Fruit fly (Drosophila melanogaster) whole organism, embryonic: ENCODE results near the gene Nle.

Source experiments
- Atf-2 ChIP-seq: fragments of 200-800 bp; sonication (Bioruptor generic); optimal IDR thresholded peaks from 2 replicates; lab custom pipeline; 2016; ENCODE audit warnings: missing biosample characterization, missing genetic modification characterization
- Atf3 ChIP-seq: fragments of 200-800 bp; sonication (Bioruptor generic); optimal IDR thresholded peaks from 3 replicates; lab custom pipeline; 2016; ENCODE audit warnings: missing biosample characterization, missing genetic modification characterization
- Blimp-1 ChIP-seq: fragments of 200-800 bp; sonication (Bioruptor generic); optimal IDR thresholded peaks from 3 replicates; lab custom pipeline; 2018; ENCODE audit warnings: missing biosample characterization, missing genetic modification characterization, mild to moderate bottlenecking, moderate library complexity, missing genetic modification reagents
- CG10431 ChIP-seq: fragments of 200-800 bp; sonication (Bioruptor generic); optimal IDR thresholded peaks from 3 replicates; lab custom pipeline; 2018; ENCODE audit warnings: missing biosample characterization, mild to moderate bottlenecking, missing genetic modification characterization
- CG11695 ChIP-seq: fragments of 200-800 bp; sonication (Bioruptor generic); IDR thresholded peaks from 3 replicates; pipeline ENCODE4 v1.3.6; 2022; ENCODE audit warnings: missing biosample characterization, missing genetic modification characterization
- CG1529 ChIP-seq: fragments of 200-800 bp; sonication (Bioruptor generic); optimal IDR thresholded peaks from 3 replicates; lab custom pipeline; 2018; ENCODE audit warnings: missing biosample characterization, missing genetic modification characterization
- CG15696 ChIP-seq: fragments of 200-800 bp; sonication (Bioruptor generic); optimal IDR thresholded peaks from 2 replicates; lab custom pipeline; 2019; ENCODE audit warnings: missing biosample characterization, mild to moderate bottlenecking, missing genetic modification characterization, moderate library complexity
- CG17359 ChIP-seq: fragments of 200-800 bp; sonication (Bioruptor generic); optimal IDR thresholded peaks from 3 replicates; lab custom pipeline; 2018; ENCODE audit warnings: missing biosample characterization, mild to moderate bottlenecking, missing genetic modification characterization, moderate library complexity
- CG18011 ChIP-seq: fragments of 200-800 bp; sonication (Bioruptor generic); optimal IDR thresholded peaks from 2 replicates; lab custom pipeline; 2017; ENCODE audit warnings: missing biosample characterization, missing genetic modification characterization, mild to moderate bottlenecking, moderate library complexity, missing genotype
- CG32772 ChIP-seq: fragments of 200-800 bp; sonication (Bioruptor generic); IDR thresholded peaks from 2 replicates; pipeline ENCODE4 v1.3.6; 2022; ENCODE audit warnings: missing biosample characterization, missing genetic modification characterization
- CG4617 ChIP-seq: fragments of 200-800 bp; sonication (Bioruptor generic); optimal IDR thresholded peaks from 3 replicates; lab custom pipeline; 2016; ENCODE audit warnings: missing biosample characterization, missing genetic modification characterization, borderline replicate concordance
- CG4854 ChIP-seq: fragments of 200-800 bp; sonication (Bioruptor generic); optimal IDR thresholded peaks from 2 replicates; lab custom pipeline; 2016; ENCODE audit warnings: missing biosample characterization, missing genetic modification characterization, inconsistent platforms
- CG5245 ChIP-seq: fragments of 200-800 bp; sonication (Bioruptor generic); optimal IDR thresholded peaks from 3 replicates; lab custom pipeline; 2016; ENCODE audit warnings: missing biosample characterization, missing genetic modification characterization
- CG5953 ChIP-seq: fragments of 200-800 bp; sonication (Bioruptor generic); IDR thresholded peaks from 2 replicates; pipeline ENCODE4 v1.3.6; 2022; ENCODE audit warnings: missing biosample characterization, missing genetic modification characterization
- CG6654 ChIP-seq: fragments of 200-800 bp; sonication (Bioruptor generic); optimal IDR thresholded peaks from 2 replicates; lab custom pipeline; 2017; ENCODE audit warnings: missing biosample characterization, mild to moderate bottlenecking, missing genetic modification characterization
- CG6813 ChIP-seq: fragments of 200-800 bp; sonication (Bioruptor generic); optimal IDR thresholded peaks from 2 replicates; lab custom pipeline; 2017; ENCODE audit warnings: missing biosample characterization, missing genetic modification characterization, mild to moderate bottlenecking, moderate library complexity, missing genetic modification reagents
- CG7786 ChIP-seq: fragments of 200-800 bp; sonication (Bioruptor generic); optimal IDR thresholded peaks from 2 replicates; lab custom pipeline; 2016; ENCODE audit warnings: missing biosample characterization, missing genetic modification characterization
- CG8290 ChIP-seq, 3 experiments: fragments of 200-800 bp; sonication (Bioruptor generic); optimal IDR thresholded peaks; 2 replicates each; lab custom pipeline; 2016 to 2019; ENCODE audit warnings: missing biosample characterization in 3 of 3, missing genetic modification characterization in 3 of 3, mild to moderate bottlenecking in 2 of 3, moderate library complexity in 1 of 3
- Dbx ChIP-seq: fragments of 200-800 bp; sonication (Bioruptor generic); IDR thresholded peaks from 3 replicates; pipeline ENCODE4 v1.3.6; 2022; ENCODE audit warnings: missing biosample characterization, missing genetic modification characterization
- Dip3 ChIP-seq: fragments of 200-800 bp; sonication (Bioruptor generic); optimal IDR thresholded peaks from 3 replicates; lab custom pipeline; 2016; ENCODE audit warnings: missing biosample characterization, missing genetic modification characterization
- Drgx ChIP-seq: fragments of 200-800 bp; sonication (Bioruptor generic); IDR thresholded peaks from 2 replicates; pipeline ENCODE4 v1.3.6; 2022; ENCODE audit warnings: missing biosample characterization, missing genetic modification characterization
- H2.0 ChIP-seq: fragments of 200-800 bp; sonication (Bioruptor generic); IDR thresholded peaks from 2 replicates; pipeline ENCODE4 v1.3.6; 2022; ENCODE audit warnings: missing biosample characterization, missing genetic modification characterization
- MBD-R2 ChIP-seq: fragments of 200-800 bp; sonication (Bioruptor generic); IDR thresholded peaks from 2 replicates; pipeline ENCODE4 v1.3.6; 2022; ENCODE audit warnings: missing biosample characterization, missing genetic modification characterization
- Pdp1 ChIP-seq, 2 experiments: fragments of 200-800 bp; sonication (Bioruptor generic); optimal IDR thresholded peaks; 3 replicates each; lab custom pipeline; 2016; ENCODE audit warnings: missing biosample characterization in 2 of 2, missing genetic modification characterization in 2 of 2, mild to moderate bottlenecking in 1 of 2, moderate library complexity in 1 of 2
- Sin3A ChIP-seq: fragments of >200 bp; optimal IDR thresholded peaks from 2 replicates; lab custom pipeline; 2018
- Spps ChIP-seq: fragments of 200-800 bp; sonication (Bioruptor generic); optimal IDR thresholded peaks from 2 replicates; lab custom pipeline; 2018; ENCODE audit warnings: missing biosample characterization, mild to moderate bottlenecking, missing genetic modification characterization
- Sry-β ChIP-seq: fragments of 200-800 bp; sonication (Bioruptor generic); optimal IDR thresholded peaks from 2 replicates; lab custom pipeline; 2018; ENCODE audit warnings: missing biosample characterization, mild to moderate bottlenecking, missing genetic modification characterization, moderate library complexity
- Trl ChIP-seq, 3 experiments: fragments of >200 bp in 2 of 3; fragments of 200-800 bp in 1 of 3; sonication (Bioruptor generic) in 1 of 3; optimal IDR thresholded peaks; 2 replicates in 1 of 3; 3 replicates in 2 of 3; lab custom pipeline; 2016 to 2017; ENCODE audit warnings: missing biosample characterization in 1 of 3, missing genetic modification characterization in 1 of 3
- abd-A ChIP-seq: fragments of 200-800 bp; sonication (Bioruptor generic); optimal IDR thresholded peaks from 3 replicates; lab custom pipeline; 2019; ENCODE audit warnings: missing biosample characterization, mild to moderate bottlenecking, missing genetic modification characterization, moderate library complexity
- al ChIP-seq: fragments of 200-800 bp; sonication (Bioruptor generic); IDR thresholded peaks from 2 replicates; pipeline ENCODE4 v1.3.6; 2022; ENCODE audit warnings: missing biosample characterization, missing genetic modification characterization
- ap ChIP-seq: fragments of 200-800 bp; sonication (Bioruptor generic); IDR thresholded peaks from 2 replicates; pipeline ENCODE4 v1.3.6; 2022; ENCODE audit warnings: missing biosample characterization, missing genetic modification characterization
- ato ChIP-seq: fragments of 200-800 bp; sonication (Bioruptor generic); IDR thresholded peaks from 2 replicates; pipeline ENCODE4 v1.3.6; 2022; ENCODE audit warnings: missing biosample characterization, missing genetic modification characterization; ENCODE audit not compliant: partially characterized antibody
- bbx ChIP-seq: fragments of 200-800 bp; sonication (Bioruptor generic); IDR thresholded peaks from 2 replicates; pipeline ENCODE4 v1.3.6; 2022; ENCODE audit warnings: missing biosample characterization, missing genetic modification characterization; ENCODE audit not compliant: partially characterized antibody
- bowl ChIP-seq: fragments of 200-800 bp; sonication (Bioruptor generic); IDR thresholded peaks from 2 replicates; pipeline ENCODE4 v1.3.6; 2022; ENCODE audit warnings: missing biosample characterization, missing genetic modification characterization
- da ChIP-seq: fragments of 200-800 bp; sonication (Bioruptor generic); optimal IDR thresholded peaks from 2 replicates; lab custom pipeline; 2016; ENCODE audit warnings: missing biosample characterization, missing genetic modification characterization
- ems ChIP-seq: fragments of 200-800 bp; sonication (Bioruptor generic); optimal IDR thresholded peaks from 3 replicates; lab custom pipeline; 2016; ENCODE audit warnings: missing biosample characterization, missing genetic modification characterization
- gsb ChIP-seq: fragments of 200-800 bp; sonication (Bioruptor generic); IDR thresholded peaks from 2 replicates; pipeline ENCODE4 v1.3.6; 2022; ENCODE audit warnings: missing biosample characterization, missing genetic modification characterization
- hkb ChIP-seq, 2 experiments: fragments of 200-800 bp in 1 of 2; fragments of >200 bp in 1 of 2; sonication (Bioruptor generic) in 1 of 2; IDR thresholded peaks in 1 of 2; optimal IDR thresholded peaks in 1 of 2; 2 replicates each; pipeline versions ENCODE4 v1.3.6 to Lab custom; 2017 to 2022; ENCODE audit warnings: missing biosample characterization in 1 of 2, missing genetic modification characterization in 1 of 2
- klu ChIP-seq: fragments of 200-800 bp; sonication (Bioruptor generic); IDR thresholded peaks from 2 replicates; pipeline ENCODE4 v1.3.6; 2022; ENCODE audit warnings: missing biosample characterization, missing genetic modification characterization
- luna ChIP-seq: fragments of 200-800 bp; sonication (Bioruptor generic); optimal IDR thresholded peaks from 2 replicates; lab custom pipeline; 2016; ENCODE audit warnings: missing biosample characterization, missing genetic modification characterization
- mirr ChIP-seq: fragments of 200-800 bp; sonication (Bioruptor generic); optimal IDR thresholded peaks from 3 replicates; lab custom pipeline; 2018; ENCODE audit warnings: missing biosample characterization, mild to moderate bottlenecking, missing genetic modification characterization
- pan ChIP-seq, 4 experiments: fragments of >200 bp in 3 of 4; fragments of 200-800 bp in 1 of 4; sonication (Bioruptor generic) in 1 of 4; optimal IDR thresholded peaks in 3 of 4; IDR thresholded peaks in 1 of 4; 2 replicates each; pipeline versions ENCODE4 v1.3.6 to Lab custom; 2017 to 2022; ENCODE audit warnings: missing biosample characterization in 2 of 4, missing genetic modification characterization in 2 of 4, mixed read lengths in 1 of 4
- pita ChIP-seq: fragments of 200-800 bp; sonication (Bioruptor generic); optimal IDR thresholded peaks from 2 replicates; lab custom pipeline; 2017; ENCODE audit warnings: missing biosample characterization, mild to moderate bottlenecking, missing genetic modification characterization
- shn ChIP-seq: fragments of 200-800 bp; sonication (Bioruptor generic); optimal IDR thresholded peaks from 3 replicates; lab custom pipeline; 2016; ENCODE audit warnings: missing biosample characterization, missing genetic modification characterization
- sima ChIP-seq: fragments of 200-800 bp; sonication (Bioruptor generic); optimal IDR thresholded peaks from 2 replicates; lab custom pipeline; 2016; ENCODE audit warnings: missing biosample characterization, missing genetic modification characterization
- tx ChIP-seq: fragments of 200-800 bp; sonication (Bioruptor generic); optimal IDR thresholded peaks from 2 replicates; lab custom pipeline; 2016; ENCODE audit warnings: missing biosample characterization, missing genetic modification characterization
- unpg ChIP-seq: fragments of 200-800 bp; sonication (Bioruptor generic); optimal IDR thresholded peaks from 3 replicates; lab custom pipeline; 2018; ENCODE audit warnings: missing biosample characterization, mild to moderate bottlenecking, missing genetic modification characterization, moderate library complexity
- z ChIP-seq: fragments of 200-800 bp; sonication (Bioruptor generic); IDR thresholded peaks from 3 replicates; pipeline ENCODE4 v1.3.6; 2022; ENCODE audit warnings: missing biosample characterization, missing genetic modification characterization

Nle gene

DNA sequence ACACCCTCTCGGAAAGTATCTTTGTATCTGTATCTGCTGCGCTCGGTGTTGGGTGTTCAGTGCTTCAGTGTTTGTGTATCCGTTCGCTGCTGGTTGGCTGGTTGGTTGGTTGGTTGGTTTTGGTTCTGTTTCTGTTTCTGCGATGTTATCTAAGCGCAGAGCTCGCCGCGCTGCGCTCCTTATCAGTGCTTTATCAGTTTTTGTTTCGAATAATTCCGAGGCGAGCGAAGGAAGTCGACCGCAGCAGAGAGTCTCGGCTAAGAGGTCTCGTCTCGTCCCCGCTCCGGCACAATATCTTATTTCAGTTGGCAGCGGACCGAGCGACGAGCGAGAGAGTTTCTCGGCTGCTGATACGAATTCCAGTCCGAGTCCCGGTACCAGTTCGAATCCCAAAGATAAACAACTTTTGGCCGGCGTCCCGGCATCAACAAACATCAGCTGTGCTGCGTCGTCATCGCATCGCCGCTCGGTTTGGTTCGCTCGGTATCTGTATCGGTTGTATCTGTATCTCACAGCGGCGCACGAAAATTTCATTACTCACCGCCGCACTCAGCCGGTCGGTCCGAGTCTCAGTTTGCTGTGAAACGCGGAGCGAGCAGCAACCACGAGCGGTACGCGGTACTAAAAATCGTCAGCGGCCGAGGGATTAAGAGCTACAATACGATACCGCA, 44.6 kb downstream of the Nle start (continued):
- no peak for TF ChIP-seq Sin3A
- TF ChIP-seq ap (GFP tag; lab: Robert Waterston, UW) = no peak
- no peak for TF ChIP-seq CG1529
- no peak for TF ChIP-seq CG15696 (tag; lab: Kevin White, UChicago)
- peak; percentile 72 for TF ChIP-seq mirr
- TF ChIP-seq Sry-β = no peak
- TF ChIP-seq sima = no peak
- TF ChIP-seq Trl (optimal IDR thresholded peaks at IDR 0.05; lab: Kevin White, UChicago) = peak; percentile 52 to 75
- TF ChIP-seq Trl (GFP tag; optimal IDR thresholded peaks at IDR 0.05; lab: Kevin White, UChicago) = peak; percentile 63
- no peak for TF ChIP-seq klu (GFP tag; lab: Robert Waterston, UW)
- TF ChIP-seq CG10431 (GFP tag; lab: Kevin White, UChicago) = no peak
- peak; percentile 40 for TF ChIP-seq ems (GFP tag; lab: Kevin White, UChicago)
- no peak for TF ChIP-seq bowl (GFP tag; lab: Robert Waterston, UW)
- TF ChIP-seq Atf-2 (GFP tag; lab: Kevin White, UChicago) = peak; percentile 26
- TF ChIP-seq CG6654 (GFP tag; lab: Kevin White, UChicago) = no peak
- TF ChIP-seq da (GFP tag; lab: Kevin White, UChicago) = peak; percentile 13
- no peak for TF ChIP-seq CG6813 (GFP tag; lab: Kevin White, UChicago)
- TF ChIP-seq CG4854 (GFP tag; lab: Kevin White, UChicago) = no peak
- TF ChIP-seq CG32772 (GFP tag; lab: Robert Waterston, UW) = no peak
- TF ChIP-seq hkb (optimal IDR thresholded peaks at IDR 0.05; lab: Kevin White, UChicago) = no peak
- TF ChIP-seq hkb (GFP tag; IDR thresholded peaks at IDR 0.05; lab: Robert Waterston, UW) = peak; percentile 60
- peak; percentile 64 for TF ChIP-seq bbx (GFP tag; lab: Robert Waterston, UW)
- TF ChIP-seq z (GFP tag; lab: Robert Waterston, UW) = peak; percentile 57; the same call in 1 of the 3 replicates
- TF ChIP-seq unpg (GFP tag; lab: Kevin White, UChicago) = peak; percentile 24
- no peak for TF ChIP-seq tx (GFP tag; lab: Kevin White, UChicago)
- 0 out of 2 replicates have a peak, but pooled peaks have one; percentile 8 for TF ChIP-seq H2.0 (GFP tag; lab: Robert Waterston, UW)
- TF ChIP-seq Pdp1 (GFP tag; optimal IDR thresholded peaks at IDR 0.05; lab: Kevin White, UChicago) = peak in 1 of 2 experiments; percentile 59
- TF ChIP-seq CG18011 = peak; percentile 13
- TF ChIP-seq CG5953 (GFP tag; lab: Robert Waterston, UW) = no peak
- no peak for TF ChIP-seq ato (GFP tag; lab: Robert Waterston, UW)
- peak; percentile 45 for TF ChIP-seq CG17359 (tag; lab: Kevin White, UChicago)
- no peak for TF ChIP-seq pan (optimal IDR thresholded peaks at IDR 0.05; lab: Kevin White, UChicago)
- peak in 1 of 2 experiments; percentile 24 for TF ChIP-seq pan (GFP tag; optimal IDR thresholded peaks at IDR 0.05 in 1 of 2, IDR thresholded peaks at IDR 0.05 in 1 of 2)
- TF ChIP-seq CG8290 (GFP tag; optimal IDR thresholded peaks at IDR 0.05; lab: Kevin White, UChicago) = peak; percentile 21
- peak in 1 of 2 experiments; percentile 80 for TF ChIP-seq CG8290 (tag; optimal IDR thresholded peaks at IDR 0.05; lab: Kevin White, UChicago)
- no peak for TF ChIP-seq Spps (tag; lab: Kevin White, UChicago)
- peak; percentile 33; the same call in 1 of the 2 replicates for TF ChIP-seq MBD-R2 (GFP tag; lab: Robert Waterston, UW)
- no peak for TF ChIP-seq al (GFP tag; lab: Robert Waterston, UW)
- peak; percentile 60; the same call in 2 of the 3 replicates for TF ChIP-seq Dbx
- peak; percentile 70 for TF ChIP-seq abd-A (tag; lab: Kevin White, UChicago)
- TF ChIP-seq gsb (GFP tag; lab: Robert Waterston, UW) = no peak
- no peak for TF ChIP-seq Drgx (GFP tag; lab: Robert Waterston, UW)
- TF ChIP-seq pita (GFP tag; lab: Kevin White, UChicago) = no peak
- TF ChIP-seq shn (GFP tag; lab: Kevin White, UChicago) = peak; percentile 61
- no peak for TF ChIP-seq CG5245 (GFP tag; lab: Kevin White, UChicago)
- TF ChIP-seq luna = no peak
- TF ChIP-seq CG11695 (GFP tag; lab: Robert Waterston, UW) = peak; percentile 32; the same call in 2 of the 3 replicates
- TF ChIP-seq Dip3 (GFP tag; lab: Kevin White, UChicago) = no peak
- no peak for TF ChIP-seq Atf3 (GFP tag; lab: Kevin White, UChicago)
- TF ChIP-seq CG4617 (GFP tag; lab: Kevin White, UChicago) = no peak
- peak; percentile 19 for TF ChIP-seq Blimp-1
- TF ChIP-seq CG7786 (GFP tag; lab: Kevin White, UChicago) = no peak
